Worm (Caenorhabditis elegans) whole organism, mixed stage, embryonic: Measurements from ENCODE around the gene C52B9.8.

Experiments
- M03D4.4 ChIP-seq: sonication (generic microtip); optimal IDR thresholded peaks from 2 replicates; lab custom pipeline; 2017; ENCODE audit warnings: mild to moderate bottlenecking, missing genetic modification characterization, missing compliant biosample characterization
- bed-3 ChIP-seq: fragments of 200-800 bp; sonication (Bioruptor generic); optimal IDR thresholded peaks from 3 replicates; lab custom pipeline; 2018; ENCODE audit warnings: mild to moderate bottlenecking, missing genetic modification characterization, moderate library complexity, missing compliant biosample characterization
- blmp-1 ChIP-seq: fragments of 150-350 bp; optimal IDR thresholded peaks from 2 replicates; lab custom pipeline; 2014; ENCODE audit warnings: missing biosample characterization, missing genetic modification characterization
- ceh-39 ChIP-seq: fragments of 150-350 bp; optimal IDR thresholded peaks from 2 replicates; lab custom pipeline; 2014; ENCODE audit warnings: missing biosample characterization, missing genetic modification characterization
- ceh-43 ChIP-seq: fragments of 200-800 bp; sonication (Bioruptor generic); optimal IDR thresholded peaks from 2 replicates; lab custom pipeline; 2018; ENCODE audit warnings: mild to moderate bottlenecking, missing genetic modification characterization, moderate library complexity, missing compliant biosample characterization
- ceh-83 ChIP-seq: fragments of 200-800 bp; sonication (Bioruptor generic); optimal IDR thresholded peaks from 2 replicates; lab custom pipeline; 2018; ENCODE audit warnings: mild to moderate bottlenecking, missing genetic modification characterization, missing compliant biosample characterization
- ces-1 ChIP-seq: fragments of 150-350 bp; optimal IDR thresholded peaks from 2 replicates; lab custom pipeline; 2014; ENCODE audit warnings: missing biosample characterization, missing genetic modification reagents, missing genetic modification characterization
- cnd-1 ChIP-seq: fragments of 200-800 bp; sonication (Bioruptor generic); optimal IDR thresholded peaks from 2 replicates; lab custom pipeline; 2018; ENCODE audit warnings: mild to moderate bottlenecking, missing genetic modification characterization, missing compliant biosample characterization
- drap-1 ChIP-seq: fragments of 200-800 bp; sonication (Bioruptor generic); optimal IDR thresholded peaks from 3 replicates; lab custom pipeline; 2018; ENCODE audit warnings: mild to moderate bottlenecking, missing genetic modification characterization, missing compliant biosample characterization
- elt-1 ChIP-seq: sonication (generic microtip); optimal IDR thresholded peaks from 2 replicates; lab custom pipeline; 2017; ENCODE audit warnings: missing genetic modification characterization, mild to moderate bottlenecking, missing compliant biosample characterization, antibody characterized with exemption, moderate library complexity, borderline replicate concordance; ENCODE audit not compliant: insufficient read depth
- elt-3 ChIP-seq: fragments of 150-350 bp; optimal IDR thresholded peaks from 2 replicates; lab custom pipeline; 2014; ENCODE audit warnings: missing biosample characterization, missing genetic modification characterization
- flh-1 ChIP-seq: fragments of 200-800 bp; sonication (Bioruptor generic); optimal IDR thresholded peaks from 2 replicates; lab custom pipeline; 2018; ENCODE audit warnings: mild to moderate bottlenecking, missing genetic modification characterization, moderate library complexity, missing compliant biosample characterization
- ham-2 ChIP-seq: fragments of 200-800 bp; sonication (Bioruptor generic); optimal IDR thresholded peaks from 2 replicates; lab custom pipeline; 2018; ENCODE audit warnings: mild to moderate bottlenecking, missing genetic modification characterization, missing compliant biosample characterization
- hlh-1 ChIP-seq: fragments of 150-350 bp; optimal IDR thresholded peaks from 2 replicates; lab custom pipeline; 2014; ENCODE audit warnings: missing biosample characterization, missing genetic modification reagents, missing genetic modification characterization
- lin-13 ChIP-seq: fragments of 150-350 bp; optimal IDR thresholded peaks from 2 replicates; lab custom pipeline; 2014; ENCODE audit warnings: missing biosample characterization, missing genetic modification characterization
- lin-32 ChIP-seq: fragments of 200-800 bp; sonication (Bioruptor generic); optimal IDR thresholded peaks from 2 replicates; lab custom pipeline; 2018; ENCODE audit warnings: mild to moderate bottlenecking, missing genetic modification characterization, missing compliant biosample characterization
- lsy-2 ChIP-seq: fragments of 150-350 bp; optimal IDR thresholded peaks from 2 replicates; lab custom pipeline; 2014; ENCODE audit warnings: missing biosample characterization, missing genetic modification characterization
- mep-1 ChIP-seq: fragments of 150-350 bp; optimal IDR thresholded peaks from 2 replicates; lab custom pipeline; 2017; ENCODE audit warnings: missing biosample characterization, missing genetic modification reagents, missing genetic modification characterization, inconsistent platforms
- mls-2 ChIP-seq: sonication (generic microtip); optimal IDR thresholded peaks from 2 replicates; lab custom pipeline; 2016; ENCODE audit warnings: mild to moderate bottlenecking, missing genetic modification characterization, moderate library complexity, missing compliant biosample characterization
- nhr-12 ChIP-seq: fragments of 150-350 bp; optimal IDR thresholded peaks from 2 replicates; lab custom pipeline; 2014; ENCODE audit warnings: missing biosample characterization, missing genetic modification characterization
- nhr-2 ChIP-seq: fragments of 150-350 bp; optimal IDR thresholded peaks from 2 replicates; lab custom pipeline; 2014; ENCODE audit warnings: missing biosample characterization, missing genetic modification characterization
- nhr-237 ChIP-seq: fragments of 150-350 bp; optimal IDR thresholded peaks from 2 replicates; lab custom pipeline; 2014; ENCODE audit warnings: missing biosample characterization, missing genetic modification characterization
- nhr-28 ChIP-seq: fragments of 150-350 bp; optimal IDR thresholded peaks from 2 replicates; lab custom pipeline; 2014; ENCODE audit warnings: missing biosample characterization, missing genetic modification characterization
- nhr-76 ChIP-seq: sonication (generic microtip); optimal IDR thresholded peaks from 2 replicates; lab custom pipeline; 2017; ENCODE audit warnings: missing biosample characterization, missing genetic modification characterization
- sem-2 ChIP-seq: fragments of 200-800 bp; sonication (Bioruptor generic); optimal IDR thresholded peaks from 2 replicates; lab custom pipeline; 2018; ENCODE audit warnings: mild to moderate bottlenecking, missing genetic modification characterization, missing compliant biosample characterization
- snpc-4 ChIP-seq: fragments of 150-350 bp; optimal IDR thresholded peaks from 2 replicates; lab custom pipeline; 2014; ENCODE audit warnings: missing biosample characterization, missing genetic modification characterization
- sptf-1 ChIP-seq: sonication (generic microtip); optimal IDR thresholded peaks from 2 replicates; lab custom pipeline; 2017; ENCODE audit warnings: mild to moderate bottlenecking, missing genetic modification characterization, moderate library complexity, missing compliant biosample characterization
- tbx-8 ChIP-seq: fragments of 200-800 bp; sonication (Bioruptor generic); optimal IDR thresholded peaks from 2 replicates; lab custom pipeline; 2018; ENCODE audit warnings: mild to moderate bottlenecking, missing genetic modification characterization, moderate library complexity, missing compliant biosample characterization
- unc-120 ChIP-seq: sonication (generic microtip); optimal IDR thresholded peaks from 2 replicates; lab custom pipeline; 2017; ENCODE audit warnings: missing genetic modification characterization, missing compliant biosample characterization; ENCODE audit not compliant: poor library complexity, severe bottlenecking
- unc-39 ChIP-seq: fragments of 150-350 bp; optimal IDR thresholded peaks from 2 replicates; lab custom pipeline; 2014; ENCODE audit warnings: missing biosample characterization, missing genetic modification characterization
- unc-62 ChIP-seq: fragments of 150-350 bp; optimal IDR thresholded peaks from 2 replicates; lab custom pipeline; 2014; ENCODE audit warnings: missing biosample characterization, missing genetic modification reagents, missing genetic modification characterization
- zip-8 ChIP-seq: fragments of 150-350 bp; optimal IDR thresholded peaks from 2 replicates; lab custom pipeline; 2014; ENCODE audit warnings: missing biosample characterization, missing genetic modification characterization

C52B9.8 gene

ce11 chrX:4314939-4315338 lies 3.4 kb upstream of the C52B9.8 start:
- TF ChIP-seq ces-1 (GFP tag; lab: Kevin White, UChicago) (peak; percentile 82), nhr-237 (tag; lab: Kevin White, UChicago) (no peak)
- TF ChIP-seq, all 35 proteins: peak for 1

ce11 chrX:4307559-4308005 lies 4.0 kb downstream of the C52B9.8 start:
- TF ChIP-seq lsy-2 (no peak), nhr-12 (no peak), cnd-1 (tag; lab: Kevin White, UChicago) (peak; percentile 10), lin-13 (tag; lab: Kevin White, UChicago) (peak; percentile 28), nhr-237 (tag; lab: Kevin White, UChicago) (no peak), sem-2 (GFP tag; lab: Kevin White, UChicago) (no peak), ceh-39 (tag; lab: Kevin White, UChicago) (no peak), bed-3 (GFP tag; lab: Kevin White, UChicago) (no peak), blmp-1 (tag; lab: Kevin White, UChicago) (no peak), mep-1 (tag; lab: Kevin White, UChicago) (no peak), flh-1 (GFP tag; lab: Kevin White, UChicago) (no peak), zip-8 (tag; lab: Kevin White, UChicago) (no peak), mls-2 (peak; percentile 78), M03D4.4 (tag; lab: Kevin White, UChicago) (no peak), ces-1 (GFP tag; lab: Kevin White, UChicago) (peak; percentile 51), ceh-43 (peak; percentile 69), ceh-83 (GFP tag; lab: Kevin White, UChicago) (no peak), sptf-1 (tag; lab: Kevin White, UChicago) (peak; percentile 19), unc-120 (tag; lab: Kevin White, UChicago) (peak; percentile 14), nhr-76 (tag; lab: Kevin White, UChicago) (no peak), unc-62 (no peak)

- TF ChIP-seq tbx-8 (GFP tag; lab: Kevin White, UChicago), result no peak
- no peak for TF ChIP-seq sem-2 (GFP tag; lab: Kevin White, UChicago)
- TF ChIP-seq bed-3 (GFP tag; lab: Kevin White, UChicago), result no peak
- no peak for TF ChIP-seq ham-2 (GFP tag; lab: Kevin White, UChicago)
- no peak for TF ChIP-seq zip-8 (tag; lab: Kevin White, UChicago)
- no peak for TF ChIP-seq ceh-83 (GFP tag; lab: Kevin White, UChicago)
- no peak for TF ChIP-seq nhr-237 (tag; lab: Kevin White, UChicago)
- TF ChIP-seq blmp-1 (tag; lab: Kevin White, UChicago), result no peak
- TF ChIP-seq ceh-39 (tag; lab: Kevin White, UChicago), result no peak
- no peak for TF ChIP-seq lsy-2
- no peak for TF ChIP-seq unc-120 (tag; lab: Kevin White, UChicago)
- no peak for TF ChIP-seq mep-1 (tag; lab: Kevin White, UChicago)
Measured at ce11 chrX:4306861-4307260, 4.7 kb downstream of the C52B9.8 start, which contains the start of gene pqn-15. TSS of gene pqn-15 (minus strand) at chrX:4306961.

- TF ChIP-seq elt-1 (tag; lab: Kevin White, UChicago), result no peak
- no peak for TF ChIP-seq hlh-1
- TF ChIP-seq tbx-8 (GFP tag; lab: Kevin White, UChicago), result no peak
- TF ChIP-seq ces-1 (GFP tag; lab: Kevin White, UChicago), result no peak
- no peak for TF ChIP-seq unc-62
- TF ChIP-seq M03D4.4 (tag; lab: Kevin White, UChicago), result no peak
Measured at ce11 chrX:4303200-4303599, 8.4 kb downstream of the C52B9.8 start.

- TF ChIP-seq ces-1 (GFP tag; lab: Kevin White, UChicago) (no peak), snpc-4 (no peak), ceh-83 (GFP tag; lab: Kevin White, UChicago) (no peak), bed-3 (GFP tag; lab: Kevin White, UChicago) (no peak), flh-1 (GFP tag; lab: Kevin White, UChicago) (no peak), tbx-8 (GFP tag; lab: Kevin White, UChicago) (no peak), M03D4.4 (tag; lab: Kevin White, UChicago) (no peak), hlh-1 (no peak), lsy-2 (no peak), elt-3 (no peak), ceh-43 (no peak), mep-1 (tag; lab: Kevin White, UChicago) (no peak)
Measured at ce11 chrX:4297452-4297851, 14.1 kb downstream of the C52B9.8 start, which contains the start of gene paf-2. TSS of gene paf-2 (minus strand) at chrX:4297741.

ce11 chrX:4295917-4296316 lies 15.7 kb downstream of the C52B9.8 start:
- TF ChIP-seq sptf-1 (tag; lab: Kevin White, UChicago) (no peak), lin-32 (GFP tag; lab: Kevin White, UChicago) (no peak), nhr-28 (tag; lab: Kevin White, UChicago) (no peak), ham-2 (GFP tag; lab: Kevin White, UChicago) (no peak), lsy-2 (no peak), mls-2 (no peak), drap-1 (GFP tag; lab: Kevin White, UChicago) (no peak), nhr-2 (tag; lab: Kevin White, UChicago) (no peak), mep-1 (tag; lab: Kevin White, UChicago) (no peak), unc-39 (tag; lab: Kevin White, UChicago) (no peak), ceh-43 (no peak)
